Worm (Caenorhabditis elegans) whole organism, young adult: ENCODE measurements around the gene K11D12.7.

ENCODE experiments used
- B0019.2 ChIP-seq: fragments of 200-800 bp; sonication (Bioruptor generic); conservative IDR thresholded peaks from 2 replicates; pipeline ENCODE4 v1.3.6; 2022; ENCODE audit warnings: missing genetic modification reagents, missing genetic modification characterization, missing compliant biosample characterization
- F57A8.1 ChIP-seq: fragments of 200-800 bp; sonication (Bioruptor generic); optimal IDR thresholded peaks from 2 replicates; lab custom pipeline; 2018; ENCODE audit warnings: mild to moderate bottlenecking, missing genetic modification characterization, moderate library complexity, missing compliant biosample characterization
- Y53F4B.3 ChIP-seq: fragments of 200-800 bp; sonication (Bioruptor generic); IDR thresholded peaks from 2 replicates; pipeline ENCODE4 v1.3.6; 2022; ENCODE audit warnings: missing genetic modification reagents, missing genetic modification characterization, missing compliant biosample characterization
- Y79H2A.3 ChIP-seq: fragments of 200-800 bp; sonication (Bioruptor generic); conservative IDR thresholded peaks from 2 replicates; pipeline ENCODE4 v1.3.6; 2022; ENCODE audit warnings: missing genetic modification reagents, missing genetic modification characterization, missing compliant biosample characterization
- bed-2 ChIP-seq: fragments of 200-800 bp; sonication (Bioruptor generic); IDR thresholded peaks from 2 replicates; pipeline ENCODE4 v1.3.6; 2022; ENCODE audit warnings: missing genetic modification reagents, missing genetic modification characterization, missing compliant biosample characterization
- hmg-20 ChIP-seq: fragments of 200-800 bp; sonication (Bioruptor generic); IDR thresholded peaks from 2 replicates; pipeline ENCODE4 v1.3.6; 2022; ENCODE audit warnings: missing genetic modification reagents, missing genetic modification characterization, missing compliant biosample characterization
- hrde-1 ChIP-seq: sonication (generic microtip); optimal IDR thresholded peaks from 2 replicates; lab custom pipeline; 2016; ENCODE audit warnings: missing genetic modification characterization, mild to moderate bottlenecking, missing compliant biosample characterization, moderate library complexity, missing genotype, missing genetic modification reagents, borderline replicate concordance
- lag-1 ChIP-seq: fragments of 200-800 bp; sonication (Bioruptor generic); IDR thresholded peaks from 2 replicates; pipeline ENCODE4 v1.3.6; 2022; ENCODE audit warnings: missing genetic modification reagents, missing genetic modification characterization, missing compliant biosample characterization
- lin-26 ChIP-seq: fragments of 200-800 bp; sonication (Bioruptor generic); IDR thresholded peaks from 2 replicates; pipeline ENCODE4 v1.3.6; 2022; ENCODE audit warnings: missing genetic modification reagents, missing genetic modification characterization, missing compliant biosample characterization
- lir-1 ChIP-seq: fragments of 200-800 bp; sonication (Bioruptor generic); conservative IDR thresholded peaks from 2 replicates; pipeline ENCODE4 v1.3.6; 2022; ENCODE audit warnings: missing genetic modification reagents, missing genetic modification characterization, missing compliant biosample characterization
- snpc-1.3 ChIP-seq: sonication (generic microtip); optimal IDR thresholded peaks from 2 replicates; lab custom pipeline; 2017; ENCODE audit warnings: missing genetic modification characterization, mild to moderate bottlenecking, missing compliant biosample characterization, antibody characterized with exemption, moderate library complexity, missing genotype, missing genetic modification reagents; ENCODE audit not compliant: insufficient read depth
- snpc-4 ChIP-seq, 5 experiments: fragments of 150-350 bp in 1 of 5; sonication (generic microtip) in 4 of 5; optimal IDR thresholded peaks; 2 replicates each; lab custom pipeline; 2014 to 2018; ENCODE audit warnings: missing genetic modification characterization in 5 of 5, missing biosample characterization in 3 of 5, antibody characterized with exemption in 2 of 5, mild to moderate bottlenecking in 2 of 5, missing compliant biosample characterization in 2 of 5, missing genotype in 2 of 5, moderate library complexity in 2 of 5, missing genetic modification reagents in 1 of 5
- tbp1 ChIP-seq: fragments of 200-800 bp; sonication (Bioruptor generic); optimal IDR thresholded peaks from 2 replicates; lab custom pipeline; 2018; ENCODE audit warnings: mild to moderate bottlenecking, missing genetic modification characterization, missing compliant biosample characterization
- zfh-2 ChIP-seq: fragments of 200-800 bp; sonication (Bioruptor generic); conservative IDR thresholded peaks from 2 replicates; pipeline ENCODE4 v1.3.6; 2022; ENCODE audit warnings: missing genetic modification reagents, missing genetic modification characterization, missing compliant biosample characterization

DNA sequence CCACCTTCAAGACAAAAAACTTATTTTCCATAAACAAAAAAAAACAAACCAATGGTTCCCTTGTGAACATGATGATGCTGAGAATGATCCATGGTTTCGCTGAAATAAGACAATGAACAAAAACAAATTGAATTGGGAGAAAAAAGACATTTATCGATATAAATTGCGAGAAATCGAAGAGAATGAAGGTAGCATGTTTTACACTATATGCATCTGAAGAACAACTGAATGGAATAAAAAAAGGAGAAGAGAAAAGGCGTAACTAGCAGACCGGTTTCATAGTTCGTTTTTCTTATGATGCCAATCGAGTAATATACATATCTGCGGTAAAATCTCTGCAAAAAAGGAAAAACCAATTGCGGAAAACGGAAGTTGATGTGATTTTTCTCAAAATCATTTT is 33.2 kb upstream of the K11D12.7 start, which contains the start of gene Y58A7A.1:
- TF ChIP-seq Y79H2A.3 (GFP tag; lab: Robert Waterston, UW): no peak
- TF ChIP-seq hrde-1 (tag; lab: Kevin White, UChicago): no peak
- TF ChIP-seq hmg-20 (GFP tag; lab: Robert Waterston, UW): no peak
- no peak for TF ChIP-seq snpc-1.3
- TF ChIP-seq F57A8.1 (GFP tag; lab: Kevin White, UChicago): no peak
- no peak for TF ChIP-seq snpc-4 (GFP tag; optimal IDR thresholded peaks at IDR 0.05; lab: Kevin White, UChicago)
- TF ChIP-seq snpc-4 (tag; optimal IDR thresholded peaks at IDR 0.05; lab: Kevin White, UChicago): no peak
- TF ChIP-seq Y53F4B.3 (GFP tag; lab: Robert Waterston, UW): no peak
- TF ChIP-seq B0019.2: no peak
- no peak for TF ChIP-seq zfh-2 (GFP tag; lab: Robert Waterston, UW)
- no peak for TF ChIP-seq bed-2 (GFP tag; lab: Robert Waterston, UW)
- TF ChIP-seq lin-26: no peak
- no peak for TF ChIP-seq tbp1
- no peak for TF ChIP-seq lir-1 (GFP tag; lab: Robert Waterston, UW)
- no peak for TF ChIP-seq lag-1 (GFP tag; lab: Robert Waterston, UW)
